Worm (Caenorhabditis elegans) whole organism, L3 larva: ENCODE data around the gene C34F11.5.

ENCODE experiments used
- R02D3.7 ChIP-seq: fragments of 150-350 bp; optimal IDR thresholded peaks from 2 replicates; lab custom pipeline; 2014; ENCODE audit warnings: missing biosample characterization, missing genetic modification characterization
- ZK546.5 ChIP-seq: sonication (generic microtip); optimal IDR thresholded peaks from 2 replicates; lab custom pipeline; 2017; ENCODE audit warnings: missing biosample characterization, missing genetic modification characterization
- ama-1 ChIP-seq: fragments of 150-350 bp; optimal IDR thresholded peaks from 2 replicates; lab custom pipeline; 2018
- ceh-28 ChIP-seq: fragments of 150-350 bp; optimal IDR thresholded peaks from 2 replicates; lab custom pipeline; 2014; ENCODE audit warnings: missing biosample characterization, missing genetic modification reagents, missing genetic modification characterization
- ceh-9 ChIP-seq: sonication (generic microtip); optimal IDR thresholded peaks from 2 replicates; lab custom pipeline; 2018; ENCODE audit warnings: missing biosample characterization, missing genetic modification characterization
- daf-12 ChIP-seq: fragments of 150-350 bp; optimal IDR thresholded peaks from 2 replicates; lab custom pipeline; 2014; ENCODE audit warnings: missing biosample characterization, missing genetic modification reagents, missing genetic modification characterization
- elt-1 ChIP-seq: fragments of 150-350 bp; optimal IDR thresholded peaks from 2 replicates; lab custom pipeline; 2014; ENCODE audit warnings: missing biosample characterization, missing genetic modification characterization
- elt-2 ChIP-seq: sonication (generic microtip); optimal IDR thresholded peaks from 2 replicates; lab custom pipeline; 2016; ENCODE audit warnings: missing genetic modification reagents, mild to moderate bottlenecking, missing genetic modification characterization, missing compliant biosample characterization
- elt-3 ChIP-seq, 3 experiments: fragments of 150-350 bp in 1 of 3; sonication (generic microtip) in 2 of 3; optimal IDR thresholded peaks; 2 replicates in 2 of 3; 4 replicates in 1 of 3; lab custom pipeline; 2014 to 2017; ENCODE audit warnings: missing biosample characterization in 3 of 3, missing genetic modification characterization in 3 of 3
- fkh-10 ChIP-seq: sonication (generic microtip); optimal IDR thresholded peaks from 2 replicates; lab custom pipeline; 2017; ENCODE audit warnings: missing biosample characterization, missing genetic modification reagents, missing genetic modification characterization
- fkh-2 ChIP-seq: fragments of 150-350 bp; optimal IDR thresholded peaks from 2 replicates; lab custom pipeline; 2014; ENCODE audit warnings: missing biosample characterization, missing genetic modification reagents, missing genetic modification characterization
- fos-1 ChIP-seq: fragments of 150-350 bp; optimal IDR thresholded peaks from 2 replicates; lab custom pipeline; 2014; ENCODE audit warnings: missing biosample characterization, missing genetic modification characterization
- lin-15B ChIP-seq: fragments of 150-350 bp; optimal IDR thresholded peaks from 2 replicates; lab custom pipeline; 2014; ENCODE audit warnings: missing biosample characterization, missing genetic modification characterization
- lin-39 ChIP-seq: fragments of 150-350 bp; optimal IDR thresholded peaks from 2 replicates; lab custom pipeline; 2018; ENCODE audit warnings: missing biosample characterization, missing genetic modification reagents, missing genetic modification characterization
- mdl-1 ChIP-seq: fragments of 150-350 bp; optimal IDR thresholded peaks from 2 replicates; lab custom pipeline; 2014; ENCODE audit warnings: missing biosample characterization, missing genetic modification characterization
- mml-1 ChIP-seq: fragments of 150-350 bp; sonication (generic microtip); optimal IDR thresholded peaks from 3 replicates; lab custom pipeline; 2014; ENCODE audit warnings: missing biosample characterization, missing genetic modification characterization
- nfya-1 ChIP-seq: sonication (generic microtip); optimal IDR thresholded peaks from 2 replicates; lab custom pipeline; 2017; ENCODE audit warnings: missing genetic modification characterization, mild to moderate bottlenecking, missing compliant biosample characterization, antibody characterized with exemption, moderate library complexity; ENCODE audit not compliant: insufficient read depth
- nhr-12 ChIP-seq: fragments of 150-350 bp; optimal IDR thresholded peaks from 2 replicates; lab custom pipeline; 2014; ENCODE audit warnings: missing biosample characterization, missing genetic modification characterization
- nhr-23 ChIP-seq: fragments of 150-350 bp; optimal IDR thresholded peaks from 2 replicates; lab custom pipeline; 2014; ENCODE audit warnings: missing biosample characterization, missing genetic modification reagents, missing genetic modification characterization
- nhr-28 ChIP-seq: fragments of 150-350 bp; optimal IDR thresholded peaks from 2 replicates; lab custom pipeline; 2014; ENCODE audit warnings: missing biosample characterization, missing genetic modification characterization
- nhr-43 ChIP-seq: sonication (generic microtip); optimal IDR thresholded peaks from 2 replicates; lab custom pipeline; 2016; ENCODE audit warnings: mild to moderate bottlenecking, missing genetic modification characterization, missing compliant biosample characterization; ENCODE audit not compliant: poor library complexity, severe bottlenecking
- nhr-67 ChIP-seq: fragments of 150-350 bp; optimal IDR thresholded peaks from 2 replicates; lab custom pipeline; 2014; ENCODE audit warnings: missing biosample characterization, missing genetic modification characterization
- pha-4 ChIP-seq: fragments of 150-350 bp; optimal IDR thresholded peaks from 2 replicates; lab custom pipeline; 2014; ENCODE audit warnings: missing biosample characterization, missing genetic modification reagents, missing genetic modification characterization
- pqm-1 ChIP-seq: fragments of 150-350 bp; optimal IDR thresholded peaks from 2 replicates; lab custom pipeline; 2017; ENCODE audit warnings: missing biosample characterization, missing genetic modification characterization, inconsistent platforms
- sea-2 ChIP-seq: fragments of 150-350 bp; sonication (generic microtip); optimal IDR thresholded peaks from 4 replicates; lab custom pipeline; 2014; ENCODE audit warnings: missing biosample characterization, missing genetic modification reagents, missing genetic modification characterization
- skn-1 ChIP-seq: fragments of 150-350 bp; optimal IDR thresholded peaks from 2 replicates; lab custom pipeline; 2014; ENCODE audit warnings: missing biosample characterization, missing genetic modification characterization
- tbx-2 ChIP-seq: sonication (generic microtip); optimal IDR thresholded peaks from 2 replicates; lab custom pipeline; 2016; ENCODE audit warnings: mild to moderate bottlenecking, missing genetic modification characterization, missing compliant biosample characterization
- unc-39 ChIP-seq: sonication (generic microtip); optimal IDR thresholded peaks from 4 replicates; lab custom pipeline; 2017; ENCODE audit warnings: missing biosample characterization, missing genetic modification characterization
- unc-62 ChIP-seq: fragments of 150-350 bp; sonication (generic microtip); optimal IDR thresholded peaks from 4 replicates; lab custom pipeline; 2014; ENCODE audit warnings: missing biosample characterization, missing genetic modification reagents, missing genetic modification characterization
- zag-1 ChIP-seq: fragments of 150-350 bp; optimal IDR thresholded peaks from 2 replicates; lab custom pipeline; 2014; ENCODE audit warnings: missing biosample characterization, missing genetic modification characterization
- ztf-4 ChIP-seq: fragments of 150-350 bp; optimal IDR thresholded peaks from 2 replicates; lab custom pipeline; 2014; ENCODE audit warnings: missing biosample characterization, missing genetic modification characterization

The C34F11.5 gene

ce11 chrII:5172451-5172850 lies 23.2 kb upstream of the C34F11.5 start, which contains the start of gene C27D6.1:
Gene C27D6.1 (plus strand): TSS chrII:5172751.
- TF ChIP-seq ama-1 (lab: Kevin White, UChicago) (no peak), nfya-1 (tag; lab: Kevin White, UChicago) (no peak), lin-39 (tag; lab: Kevin White, UChicago) (no peak), sea-2 (no peak), fos-1 (tag; lab: Kevin White, UChicago) (no peak)

- TF ChIP-seq tbx-2: no peak
- TF ChIP-seq mml-1: no peak
- TF ChIP-seq ceh-28 (tag; lab: Kevin White, UChicago): no peak
- no peak for TF ChIP-seq ZK546.5 (tag; lab: Kevin White, UChicago)
- no peak for TF ChIP-seq nhr-67 (tag; lab: Kevin White, UChicago)
These were observed 21.2 kb upstream of the C34F11.5 start, which contains the start of gene C27D6.3 for ce11 chrII:5174370-5174769. Gene C27D6.3 (minus strand): TSS chrII:5174470.

- no peak for TF ChIP-seq nhr-67 (tag; lab: Kevin White, UChicago)
- TF ChIP-seq ama-1 (lab: Kevin White, UChicago): no peak
- TF ChIP-seq zag-1 (tag; lab: Kevin White, UChicago): no peak
- TF ChIP-seq nhr-23 (tag; lab: Kevin White, UChicago): no peak
- TF ChIP-seq mdl-1 (tag; lab: Kevin White, UChicago): no peak
- TF ChIP-seq pha-4: no peak
- TF ChIP-seq nhr-43: no peak
- no peak for TF ChIP-seq mml-1
- TF ChIP-seq ztf-4 (tag; lab: Kevin White, UChicago): no peak
- no peak for TF ChIP-seq skn-1 (tag; lab: Kevin White, UChicago)
- TF ChIP-seq nhr-28 (tag; lab: Kevin White, UChicago): no peak
- TF ChIP-seq elt-1 (tag; lab: Kevin White, UChicago): no peak
These were observed 18.7 kb upstream of the C34F11.5 start for ce11 chrII:5176934-5177333.

ce11 chrII:5177902-5178301 lies 17.7 kb upstream of the C34F11.5 start, which contains the start of gene C27D6.12:
Gene C27D6.12 (minus strand): TSS chrII:5178002.
- TF ChIP-seq mdl-1 (tag; lab: Kevin White, UChicago) (no peak), fkh-10 (GFP tag; lab: Kevin White, UChicago) (no peak), unc-62 (GFP tag; lab: Kevin White, UChicago) (no peak), pqm-1 (tag; lab: Kevin White, UChicago) (no peak), elt-1 (tag; lab: Kevin White, UChicago) (no peak), sea-2 (no peak), ztf-4 (tag; lab: Kevin White, UChicago) (no peak), nfya-1 (tag; lab: Kevin White, UChicago) (no peak), lin-15B (tag; lab: Kevin White, UChicago) (no peak), ama-1 (lab: Kevin White, UChicago) (no peak), daf-12 (tag; lab: Kevin White, UChicago) (no peak), pha-4 (no peak), fkh-2 (tag; lab: Kevin White, UChicago) (no peak), unc-39 (tag; lab: Kevin White, UChicago) (no peak), ceh-9 (tag; lab: Kevin White, UChicago) (no peak), R02D3.7 (no peak), nhr-12 (tag; lab: Kevin White, UChicago) (no peak)
- TF ChIP-seq, all 47 proteins: peak for 0

DNA sequence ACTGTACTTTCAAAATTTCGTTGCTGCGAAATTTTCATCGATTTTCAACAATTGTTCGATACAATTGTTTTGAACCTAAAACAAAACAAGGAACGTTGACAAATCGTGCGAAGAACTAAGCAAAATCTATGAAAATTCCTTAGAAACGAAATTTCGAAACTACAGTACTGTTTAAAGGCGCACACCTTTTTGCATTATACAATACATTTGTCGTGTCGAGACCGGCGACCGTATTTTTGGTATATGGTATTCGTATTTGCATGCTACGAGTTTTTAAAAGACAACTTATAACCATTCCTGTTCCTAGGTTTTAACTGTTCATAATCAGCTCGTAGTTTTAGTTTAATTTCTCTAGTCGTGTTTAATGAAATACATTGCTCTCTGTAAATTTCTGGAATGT lies 17.0 kb upstream of the C34F11.5 start:
- peak; percentile 28 for TF ChIP-seq elt-2 (tag; lab: Kevin White, UChicago)
- TF ChIP-seq ZK546.5 (tag; lab: Kevin White, UChicago): no peak
- TF ChIP-seq ama-1 (lab: Kevin White, UChicago): peak; percentile 23
- peak; percentile 36 for TF ChIP-seq nhr-43
- TF ChIP-seq elt-3 (tag; optimal IDR thresholded peaks at IDR 0.05; lab: Kevin White, UChicago): no peak

- TF ChIP-seq ama-1 (lab: Kevin White, UChicago) (peak; percentile 48), ZK546.5 (tag; lab: Kevin White, UChicago) (no peak)
These were observed 15.3 kb upstream of the C34F11.5 start for ce11 chrII:5180272-5180671.
